Worm (Caenorhabditis elegans) whole organism, late embryonic: ENCODE measurements around the gene F20C5.11.

Experiments used
- ceh-34 ChIP-seq: sonication (generic microtip); optimal IDR thresholded peaks from 2 replicates; lab custom pipeline; 2016; ENCODE audit warnings: mild to moderate bottlenecking, missing genetic modification characterization, missing compliant biosample characterization
- mec-3 ChIP-seq: sonication (generic microtip); optimal IDR thresholded peaks from 2 replicates; lab custom pipeline; 2016; ENCODE audit warnings: borderline replicate concordance, missing genetic modification characterization, missing compliant biosample characterization
- sdc-2 ChIP-seq: sonication (generic microtip); optimal IDR thresholded peaks from 2 replicates; lab custom pipeline; 2016; ENCODE audit warnings: missing genotype, missing genetic modification characterization, missing compliant biosample characterization
- sox-2 ChIP-seq: fragments of 200-800 bp; sonication (Bioruptor generic); IDR thresholded peaks from 2 replicates; pipeline ENCODE4 v1.3.6; 2022; ENCODE audit warnings: missing genetic modification reagents, missing genetic modification characterization, missing compliant biosample characterization
- tbx-2 ChIP-seq: sonication (generic microtip); optimal IDR thresholded peaks from 2 replicates; lab custom pipeline; 2016; ENCODE audit warnings: missing genetic modification characterization, missing compliant biosample characterization

F20C5.11 gene

DNA sequence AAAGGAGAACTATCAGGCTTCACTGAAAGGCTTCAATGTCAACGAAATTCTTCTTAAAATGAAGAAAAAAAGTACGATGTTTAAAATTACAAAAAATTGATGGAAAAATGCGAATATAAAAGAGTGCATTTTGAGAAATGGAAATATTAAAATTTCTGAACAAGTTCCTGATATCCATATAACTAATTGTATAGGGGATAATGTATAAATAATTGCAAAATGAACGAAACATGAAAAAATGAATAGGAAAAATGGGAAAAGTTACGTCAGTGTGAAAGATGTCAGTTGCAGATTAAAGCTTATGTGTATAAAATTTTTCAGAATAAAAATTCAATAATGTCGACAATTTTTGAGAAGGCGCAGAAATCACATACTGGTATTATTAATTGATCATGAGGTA lies 53.8 kb downstream of the F20C5.11 start:
- TF ChIP-seq sox-2 (GFP tag; lab: Robert Waterston, UW) (no peak), tbx-2 (tag; lab: Kevin White, UChicago) (no peak), mec-3 (tag; lab: Kevin White, UChicago) (no peak)

DNA sequence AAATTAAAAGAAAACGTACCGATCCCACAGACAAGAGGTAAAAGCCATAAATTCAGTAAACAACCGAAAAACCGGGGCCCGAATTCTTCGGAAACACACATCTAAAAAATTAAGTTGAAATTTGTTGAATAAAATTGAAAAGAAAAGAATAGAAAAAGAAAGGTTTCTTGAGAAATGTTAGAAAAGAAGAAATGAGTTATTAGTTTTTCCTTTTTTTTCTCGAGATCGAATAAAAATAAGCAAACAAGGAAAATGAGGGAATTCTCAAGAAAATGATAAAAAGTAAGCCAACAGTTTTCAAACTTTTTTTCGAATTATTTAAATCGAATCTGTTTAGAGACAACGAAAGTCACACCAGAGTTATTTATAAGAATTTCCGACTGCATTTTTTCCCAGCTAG lies 56.3 kb downstream of the F20C5.11 start, which contains the start of gene H23L24.4:
Gene H23L24.4, minus strand, starts transcription at position 101 of the 400 bp plus-strand sequence.
- TF ChIP-seq ceh-34 (tag; lab: Kevin White, UChicago) (no peak), sdc-2 (tag; lab: Kevin White, UChicago) (no peak)
